Fruit fly (Drosophila melanogaster) whole organism, embryonic: ENCODE results near the gene CG44088.

Experiments
- CG14710 ChIP-seq: fragments of 200-800 bp; sonication (Bioruptor generic); optimal IDR thresholded peaks from 3 replicates; lab custom pipeline; 2019; ENCODE audit warnings: missing biosample characterization, mild to moderate bottlenecking, missing genetic modification characterization, moderate library complexity
- CG14965 ChIP-seq: fragments of 200-800 bp; sonication (Bioruptor generic); optimal IDR thresholded peaks from 2 replicates; lab custom pipeline; 2016; ENCODE audit warnings: missing biosample characterization, missing genetic modification characterization, borderline replicate concordance
- CG16863 ChIP-seq: fragments of 200-800 bp; sonication (Bioruptor generic); optimal IDR thresholded peaks from 3 replicates; lab custom pipeline; 2016; ENCODE audit warnings: missing biosample characterization, missing genetic modification characterization
- CG17802 ChIP-seq: fragments of 200-800 bp; sonication (Bioruptor generic); optimal IDR thresholded peaks from 2 replicates; lab custom pipeline; 2018; ENCODE audit warnings: missing biosample characterization, mild to moderate bottlenecking, missing genetic modification characterization, moderate library complexity
- CG2678 ChIP-seq: fragments of 200-800 bp; sonication (Bioruptor generic); optimal IDR thresholded peaks from 3 replicates; lab custom pipeline; 2019; ENCODE audit warnings: missing biosample characterization, mild to moderate bottlenecking, missing genetic modification characterization, moderate library complexity
- CG2712 ChIP-seq: fragments of 200-800 bp; optimal IDR thresholded peaks from 3 replicates; lab custom pipeline; 2019; ENCODE audit warnings: missing biosample characterization, mild to moderate bottlenecking, missing genetic modification characterization, moderate library complexity
- CG31441 ChIP-seq: fragments of 200-800 bp; sonication (Bioruptor generic); IDR thresholded peaks from 2 replicates; pipeline ENCODE4 v1.3.6; 2022; ENCODE audit warnings: missing biosample characterization, missing genetic modification characterization
- CG34422 ChIP-seq: fragments of 200-800 bp; sonication (Bioruptor generic); IDR thresholded peaks from 3 replicates; pipeline ENCODE4 v1.3.6; 2022; ENCODE audit warnings: missing biosample characterization, missing genetic modification characterization
- CG4360 ChIP-seq: fragments of 200-800 bp; sonication (Bioruptor generic); IDR thresholded peaks from 2 replicates; pipeline ENCODE4 v1.3.6; 2022; ENCODE audit warnings: missing biosample characterization, missing genetic modification characterization
- CG6689 ChIP-seq: fragments of 200-800 bp; sonication (Bioruptor generic); IDR thresholded peaks from 2 replicates; pipeline ENCODE4 v1.3.6; 2022; ENCODE audit warnings: missing biosample characterization, missing genetic modification characterization
- CG9437 ChIP-seq: fragments of 200-800 bp; sonication (Bioruptor generic); optimal IDR thresholded peaks from 2 replicates; lab custom pipeline; 2018; ENCODE audit warnings: missing biosample characterization, mild to moderate bottlenecking, missing genetic modification characterization
- Camta ChIP-seq: fragments of 200-800 bp; sonication (Bioruptor generic); optimal IDR thresholded peaks from 2 replicates; lab custom pipeline; 2016; ENCODE audit warnings: missing biosample characterization, missing genetic modification characterization
- Dek ChIP-seq: fragments of 200-800 bp; sonication (Bioruptor generic); optimal IDR thresholded peaks from 3 replicates; lab custom pipeline; 2019; ENCODE audit warnings: missing biosample characterization, mild to moderate bottlenecking, missing genetic modification characterization, moderate library complexity
- Dip2 ChIP-seq: fragments of 200-800 bp; sonication (Bioruptor generic); IDR thresholded peaks from 2 replicates; pipeline ENCODE4 v1.3.6; 2022; ENCODE audit warnings: missing biosample characterization, missing genetic modification characterization
- HLH3B ChIP-seq: fragments of 200-800 bp; sonication (Bioruptor generic); IDR thresholded peaks from 2 replicates; pipeline ENCODE4 v1.3.6; 2022; ENCODE audit warnings: missing biosample characterization, missing genetic modification characterization
- HLH4C ChIP-seq: fragments of 200-800 bp; sonication (Bioruptor generic); IDR thresholded peaks from 3 replicates; pipeline ENCODE4 v1.3.6; 2022; ENCODE audit warnings: missing biosample characterization, missing genetic modification characterization; ENCODE audit not compliant: partially characterized antibody
- HLH54F ChIP-seq: fragments of 200-800 bp; sonication (Bioruptor generic); optimal IDR thresholded peaks from 3 replicates; lab custom pipeline; 2016; ENCODE audit warnings: missing biosample characterization, missing genetic modification characterization
- Neu2 ChIP-seq: fragments of 200-800 bp; sonication (Bioruptor generic); optimal IDR thresholded peaks from 3 replicates; lab custom pipeline; 2016; ENCODE audit warnings: missing biosample characterization, missing genetic modification characterization, borderline replicate concordance
- Sox102F ChIP-seq: fragments of 200-800 bp; sonication (Bioruptor generic); optimal IDR thresholded peaks from 2 replicates; lab custom pipeline; 2018; ENCODE audit warnings: missing biosample characterization, mild to moderate bottlenecking, missing genetic modification characterization, moderate library complexity
- Stat92E ChIP-seq, 3 experiments: fragments of >200 bp in 2 of 3; fragments of 200-800 bp in 1 of 3; sonication (Bioruptor generic) in 1 of 3; optimal IDR thresholded peaks; 2 replicates each; lab custom pipeline; 2017 to 2019; ENCODE audit warnings: missing biosample characterization in 3 of 3, missing genetic modification characterization in 3 of 3, mild to moderate bottlenecking in 1 of 3, moderate library complexity in 1 of 3
- Xrp1 ChIP-seq: fragments of 200-800 bp; sonication (Bioruptor generic); IDR thresholded peaks from 2 replicates; pipeline ENCODE4 v1.3.6; 2022; ENCODE audit warnings: missing biosample characterization, missing genetic modification characterization
- abd-A ChIP-seq: fragments of 200-800 bp; sonication (Bioruptor generic); optimal IDR thresholded peaks from 3 replicates; lab custom pipeline; 2019; ENCODE audit warnings: missing biosample characterization, mild to moderate bottlenecking, missing genetic modification characterization, moderate library complexity
- bowl ChIP-seq: fragments of 200-800 bp; sonication (Bioruptor generic); IDR thresholded peaks from 2 replicates; pipeline ENCODE4 v1.3.6; 2022; ENCODE audit warnings: missing biosample characterization, missing genetic modification characterization
- bsh ChIP-seq, 2 experiments: fragments of 200-800 bp; sonication (Bioruptor generic); optimal IDR thresholded peaks; 2 replicates each; lab custom pipeline; 2017 to 2018; ENCODE audit warnings: mild to moderate bottlenecking in 2 of 2, missing biosample characterization in 2 of 2, missing genetic modification characterization in 2 of 2, moderate library complexity in 1 of 2
- cato ChIP-seq: fragments of 200-800 bp; sonication (Bioruptor generic); optimal IDR thresholded peaks from 2 replicates; lab custom pipeline; 2016; ENCODE audit warnings: missing biosample characterization, missing genetic modification characterization, borderline replicate concordance
- chif ChIP-seq, 2 experiments: fragments of 200-800 bp; sonication (Bioruptor generic); optimal IDR thresholded peaks; 3 replicates each; lab custom pipeline; 2016; ENCODE audit warnings: missing biosample characterization in 2 of 2, missing genetic modification characterization in 2 of 2
- ci ChIP-seq: fragments of 200-800 bp; sonication (Bioruptor generic); IDR thresholded peaks from 3 replicates; pipeline ENCODE4 v1.3.6; 2022; ENCODE audit warnings: missing biosample characterization, missing genetic modification characterization
- dmrt99B ChIP-seq: fragments of 200-800 bp; sonication (Bioruptor generic); optimal IDR thresholded peaks from 2 replicates; lab custom pipeline; 2018; ENCODE audit warnings: missing biosample characterization, mild to moderate bottlenecking, missing genetic modification characterization, moderate library complexity
- fd3F ChIP-seq: fragments of 200-800 bp; sonication (Bioruptor generic); optimal IDR thresholded peaks from 2 replicates; lab custom pipeline; 2018; ENCODE audit warnings: missing biosample characterization, mild to moderate bottlenecking, missing genetic modification characterization, moderate library complexity
- gce ChIP-seq: fragments of 200-800 bp; sonication (Bioruptor generic); IDR thresholded peaks from 3 replicates; pipeline ENCODE4 v1.3.6; 2022; ENCODE audit warnings: missing biosample characterization, missing genetic modification characterization
- gem ChIP-seq: fragments of 200-800 bp; sonication (Bioruptor generic); optimal IDR thresholded peaks from 2 replicates; lab custom pipeline; 2019; ENCODE audit warnings: missing biosample characterization, mild to moderate bottlenecking, missing genetic modification characterization, moderate library complexity
- gfzf ChIP-seq: fragments of 200-800 bp; sonication (Bioruptor generic); optimal IDR thresholded peaks from 2 replicates; lab custom pipeline; 2016; ENCODE audit warnings: missing biosample characterization, mild to moderate bottlenecking, missing genetic modification characterization, moderate library complexity
- grau ChIP-seq: fragments of 200-800 bp; optimal IDR thresholded peaks from 3 replicates; lab custom pipeline; 2019; ENCODE audit warnings: missing biosample characterization, mild to moderate bottlenecking, missing genetic modification characterization, moderate library complexity
- gro ChIP-seq: fragments of 200-800 bp; sonication (Bioruptor generic); optimal IDR thresholded peaks from 2 replicates; lab custom pipeline; 2016; ENCODE audit warnings: missing biosample characterization, missing genetic modification characterization
- gsb-n ChIP-seq: fragments of 200-800 bp; sonication (Bioruptor generic); optimal IDR thresholded peaks from 3 replicates; lab custom pipeline; 2018; ENCODE audit warnings: missing biosample characterization, mild to moderate bottlenecking, missing genetic modification characterization
- hb ChIP-seq: fragments of 200-800 bp; sonication (Bioruptor generic); IDR thresholded peaks from 3 replicates; pipeline ENCODE4 v1.3.6; 2022; ENCODE audit warnings: missing biosample characterization, missing genetic modification characterization; ENCODE audit not compliant: partially characterized antibody
- lbe ChIP-seq: fragments of 200-800 bp; sonication (Bioruptor generic); optimal IDR thresholded peaks from 2 replicates; lab custom pipeline; 2016; ENCODE audit warnings: missing biosample characterization, mild to moderate bottlenecking, missing genetic modification characterization
- mam ChIP-seq: fragments of 200-800 bp; sonication (Bioruptor generic); optimal IDR thresholded peaks from 3 replicates; lab custom pipeline; 2016; ENCODE audit warnings: missing biosample characterization, missing genetic modification characterization
- nmo ChIP-seq: fragments of 200-800 bp; sonication (Bioruptor generic); optimal IDR thresholded peaks from 2 replicates; lab custom pipeline; 2018; ENCODE audit warnings: missing biosample characterization, mild to moderate bottlenecking, missing genetic modification characterization, moderate library complexity
- oc ChIP-seq: fragments of 200-800 bp; sonication (Bioruptor generic); optimal IDR thresholded peaks from 2 replicates; lab custom pipeline; 2018; ENCODE audit warnings: missing biosample characterization, mild to moderate bottlenecking, missing genetic modification characterization, moderate library complexity
- org-1 ChIP-seq: fragments of 200-800 bp; sonication (Bioruptor generic); optimal IDR thresholded peaks from 2 replicates; lab custom pipeline; 2017; ENCODE audit warnings: missing biosample characterization, missing genetic modification characterization
- p53 ChIP-seq: fragments of 200-800 bp; sonication (Bioruptor generic); optimal IDR thresholded peaks from 2 replicates; lab custom pipeline; 2016; ENCODE audit warnings: missing biosample characterization, missing genetic modification characterization
- phol ChIP-seq: fragments of 200-800 bp; sonication (Bioruptor generic); optimal IDR thresholded peaks from 3 replicates; lab custom pipeline; 2018; ENCODE audit warnings: missing biosample characterization, mild to moderate bottlenecking, missing genetic modification characterization, moderate library complexity
- prd ChIP-seq, 3 experiments: fragments of >200 bp in 2 of 3; fragments of 200-800 bp in 1 of 3; sonication (Bioruptor generic) in 1 of 3; optimal IDR thresholded peaks in 2 of 3; IDR thresholded peaks in 1 of 3; 2 replicates in 2 of 3; 3 replicates in 1 of 3; pipeline versions ENCODE4 v1.3.6 to Lab custom; 2017 to 2022; ENCODE audit warnings: missing biosample characterization in 1 of 3, missing genetic modification characterization in 1 of 3
- sens ChIP-seq: fragments of 200-800 bp; sonication (Bioruptor generic); peaks from one replicate; lab custom pipeline; 2016; ENCODE audit warnings: missing biosample characterization, missing genetic modification characterization
- trem ChIP-seq: fragments of 200-800 bp; optimal IDR thresholded peaks from 3 replicates; lab custom pipeline; 2019; ENCODE audit warnings: missing biosample characterization, mild to moderate bottlenecking, missing genetic modification characterization, moderate library complexity
- vfl ChIP-seq: fragments of 200-800 bp; sonication (Bioruptor generic); optimal IDR thresholded peaks from 2 replicates; lab custom pipeline; 2016; ENCODE audit warnings: missing biosample characterization, missing genetic modification characterization
- wdn ChIP-seq: fragments of 200-800 bp; sonication (Bioruptor generic); IDR thresholded peaks from 2 replicates; pipeline ENCODE4 v1.3.6; 2022; ENCODE audit warnings: missing biosample characterization, missing genetic modification characterization

Gene CG44088

dm6 chr3R:4731828-4732657, 42.8 kb downstream of the CG44088 start, which contains the start of gene Nep2 (continued):
- TF ChIP-seq trem (tag; lab: Kevin White, UChicago) (no peak), abd-A (tag; lab: Kevin White, UChicago) (no peak), hb (peak; percentile 63; the same call in 1 of the 3 replicates), prd (optimal IDR thresholded peaks at IDR 0.05; lab: Kevin White, UChicago) (no peak), prd (GFP tag; IDR thresholded peaks at IDR 0.05; lab: Robert Waterston, UW) (no peak), p53 (no peak), Xrp1 (GFP tag; lab: Robert Waterston, UW) (no peak), CG14710 (tag; lab: Kevin White, UChicago) (peak; percentile 25), Dip2 (GFP tag; lab: Robert Waterston, UW) (no peak), org-1 (GFP tag; lab: Kevin White, UChicago) (no peak), phol (tag; lab: Kevin White, UChicago) (peak; percentile 34), bowl (GFP tag; lab: Robert Waterston, UW) (no peak), HLH3B (GFP tag; lab: Robert Waterston, UW) (no peak), CG17802 (tag; lab: Kevin White, UChicago) (no peak), Dek (no peak), HLH54F (GFP tag; lab: Kevin White, UChicago) (peak; percentile 14), fd3F (GFP tag; lab: Kevin White, UChicago) (no peak), wdn (GFP tag; lab: Robert Waterston, UW) (no peak), gfzf (peak; percentile 63), Sox102F (peak; percentile 20), gce (GFP tag; lab: Robert Waterston, UW) (no peak), CG16863 (GFP tag; lab: Kevin White, UChicago) (peak; percentile 15), CG34422 (GFP tag; lab: Robert Waterston, UW) (0 out of 3 replicates have a peak, but pooled peaks have one; percentile 12), Camta (peak; percentile 7), CG14965 (GFP tag; lab: Kevin White, UChicago) (no peak), HLH4C (GFP tag; lab: Robert Waterston, UW) (peak; percentile 90), Stat92E (GFP tag; optimal IDR thresholded peaks at IDR 0.05; lab: Kevin White, UChicago) (no peak), nmo (GFP tag; lab: Kevin White, UChicago) (peak; percentile 55), lbe (GFP tag; lab: Kevin White, UChicago) (no peak), vfl (GFP tag; lab: Kevin White, UChicago) (no peak), chif (GFP tag; optimal IDR thresholded peaks at IDR 0.05; lab: Kevin White, UChicago) (no peak), gro (GFP tag; lab: Kevin White, UChicago) (no peak), mam (GFP tag; lab: Kevin White, UChicago) (no peak)

dm6 chr3R:4731006-4731405, 43.8 kb downstream of the CG44088 start:
- TF ChIP-seq nmo (GFP tag; lab: Kevin White, UChicago) (no peak), ci (GFP tag; lab: Robert Waterston, UW) (peak; percentile 39; the same call in 1 of the 3 replicates), CG4360 (GFP tag; lab: Robert Waterston, UW) (no peak), oc (peak; percentile 41), dmrt99B (tag; lab: Kevin White, UChicago) (peak; percentile 42), Neu2 (no peak), gsb-n (tag; lab: Kevin White, UChicago) (peak; percentile 27), cato (no peak), gem (tag; lab: Kevin White, UChicago) (peak; percentile 45), CG31441 (0 out of 2 replicates have a peak, but pooled peaks have one; percentile 29), sens (GFP tag; lab: Kevin White, UChicago) (peak; percentile 73), CG9437 (no peak), CG6689 (GFP tag; lab: Robert Waterston, UW) (no peak), CG2712 (tag; lab: Kevin White, UChicago) (peak; percentile 41), grau (peak; percentile 69), lbe (GFP tag; lab: Kevin White, UChicago) (no peak), bsh (GFP tag; optimal IDR thresholded peaks at IDR 0.05; lab: Kevin White, UChicago) (peak in 1 of 2 experiments; percentile 21), CG2678 (tag; lab: Kevin White, UChicago) (peak; percentile 11)
